Worm (Caenorhabditis elegans) whole organism, midembryonic: Measurements from ENCODE around the gene srh-109.

Experiments used
- T22C8.4 ChIP-seq: fragments of 200-800 bp; sonication (Bioruptor generic); IDR thresholded peaks from 2 replicates; pipeline ENCODE4 v1.3.6; 2022; ENCODE audit warnings: missing genetic modification characterization, missing compliant biosample characterization
- cog-1 ChIP-seq: sonication (generic microtip); optimal IDR thresholded peaks from 2 replicates; lab custom pipeline; 2016; ENCODE audit warnings: missing genetic modification characterization, missing compliant biosample characterization
- flt-1 ChIP-seq: fragments of 200-800 bp; sonication (Bioruptor generic); IDR thresholded peaks from 2 replicates; pipeline ENCODE4 v1.3.6; 2022; ENCODE audit warnings: missing genetic modification characterization, missing compliant biosample characterization
- klf-2 ChIP-seq: fragments of 200-800 bp; sonication (Bioruptor generic); conservative IDR thresholded peaks from 2 replicates; pipeline ENCODE4 v1.3.6; 2022; ENCODE audit warnings: missing genetic modification reagents, missing genetic modification characterization, missing compliant biosample characterization
- med-1 ChIP-seq: sonication (generic microtip); optimal IDR thresholded peaks from 2 replicates; lab custom pipeline; 2017; ENCODE audit warnings: missing genetic modification characterization, mild to moderate bottlenecking, missing compliant biosample characterization, antibody characterized with exemption, missing genetic modification reagents; ENCODE audit not compliant: insufficient read depth
- ref-1 ChIP-seq: fragments of 200-800 bp; sonication (Bioruptor generic); conservative IDR thresholded peaks from 2 replicates; pipeline ENCODE4 v1.3.6; 2022; ENCODE audit warnings: missing genetic modification reagents, missing genetic modification characterization, missing compliant biosample characterization
- tab-1 ChIP-seq: fragments of 200-800 bp; sonication (Bioruptor generic); IDR thresholded peaks from 2 replicates; pipeline ENCODE4 v1.3.6; 2022; ENCODE audit warnings: missing genetic modification characterization, missing compliant biosample characterization
- ztf-23 ChIP-seq: fragments of 200-800 bp; sonication (Bioruptor generic); IDR thresholded peaks from 2 replicates; pipeline ENCODE4 v1.3.6; 2022; ENCODE audit warnings: missing genetic modification reagents, missing genetic modification characterization, missing compliant biosample characterization
- ztf-29 ChIP-seq: fragments of 200-800 bp; sonication (Bioruptor generic); IDR thresholded peaks from 2 replicates; pipeline ENCODE4 v1.3.6; 2022; ENCODE audit warnings: missing genetic modification reagents, missing genetic modification characterization, missing compliant biosample characterization

Gene srh-109

DNA sequence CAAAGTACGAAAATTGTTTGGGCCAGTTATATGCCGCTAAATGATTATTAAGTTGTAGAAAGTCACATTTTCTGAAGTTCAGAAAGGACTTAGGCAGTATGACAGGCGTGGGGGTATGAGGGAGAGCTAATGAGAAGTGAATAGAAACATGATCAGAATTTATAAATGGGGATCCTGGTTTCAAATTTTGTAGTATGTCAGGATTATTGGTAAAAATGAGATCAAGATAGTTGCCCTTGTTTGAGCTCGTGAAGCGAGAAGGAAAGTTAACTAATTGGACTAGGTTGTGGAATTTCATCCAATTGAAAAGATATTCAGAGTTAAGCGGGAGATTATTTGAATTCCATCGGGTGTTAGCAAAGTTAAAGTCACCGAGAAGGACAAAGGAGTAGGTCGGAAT lies 12.2 kb upstream of the srh-109 start:
- TF ChIP-seq klf-2 (GFP tag; lab: Robert Waterston, UW) (no peak), ztf-23 (GFP tag; lab: Robert Waterston, UW) (no peak), T22C8.4 (GFP tag; lab: Robert Waterston, UW) (no peak), flt-1 (GFP tag; lab: Robert Waterston, UW) (no peak), med-1 (no peak), ztf-29 (no peak), ref-1 (GFP tag; lab: Robert Waterston, UW) (no peak), tab-1 (no peak), cog-1 (tag; lab: Kevin White, UChicago) (no peak)

DNA sequence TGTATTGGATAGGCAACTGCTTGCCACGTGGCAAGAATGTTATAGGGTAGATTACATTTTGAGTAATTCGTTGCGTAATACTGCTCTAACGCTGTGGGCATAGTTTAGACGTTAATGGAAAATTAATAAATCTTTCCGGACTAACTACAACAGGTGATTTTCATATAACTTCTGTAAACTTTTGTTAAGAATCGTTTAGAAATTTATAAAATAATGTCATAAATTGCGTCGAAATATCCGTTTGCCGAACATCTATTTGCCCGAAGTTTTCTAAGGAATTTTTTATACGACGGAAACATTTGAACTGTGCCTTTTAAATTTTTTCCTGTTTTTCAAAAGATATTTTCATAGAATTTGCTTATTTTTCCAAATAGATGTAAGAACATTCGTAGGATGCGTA lies 5.9 kb upstream of the srh-109 start, which contains the start of gene srh-112:
Gene srh-112 (minus strand): TSS at position 101 of the 400 bp plus-strand sequence.
- TF ChIP-seq klf-2 (GFP tag; lab: Robert Waterston, UW) (no peak), tab-1 (no peak), med-1 (no peak), flt-1 (GFP tag; lab: Robert Waterston, UW) (no peak), ztf-23 (GFP tag; lab: Robert Waterston, UW) (no peak), ztf-29 (no peak), ref-1 (GFP tag; lab: Robert Waterston, UW) (no peak), T22C8.4 (GFP tag; lab: Robert Waterston, UW) (no peak), cog-1 (tag; lab: Kevin White, UChicago) (no peak)

- TF ChIP-seq cog-1 (tag; lab: Kevin White, UChicago) (no peak), tab-1 (no peak)
Observed at ce11 chrV:17225389-17225788, 5.1 kb upstream of the srh-109 start, which contains the start of gene scl-25. TSS of gene scl-25 (plus strand) at chrV:17225689.

DNA sequence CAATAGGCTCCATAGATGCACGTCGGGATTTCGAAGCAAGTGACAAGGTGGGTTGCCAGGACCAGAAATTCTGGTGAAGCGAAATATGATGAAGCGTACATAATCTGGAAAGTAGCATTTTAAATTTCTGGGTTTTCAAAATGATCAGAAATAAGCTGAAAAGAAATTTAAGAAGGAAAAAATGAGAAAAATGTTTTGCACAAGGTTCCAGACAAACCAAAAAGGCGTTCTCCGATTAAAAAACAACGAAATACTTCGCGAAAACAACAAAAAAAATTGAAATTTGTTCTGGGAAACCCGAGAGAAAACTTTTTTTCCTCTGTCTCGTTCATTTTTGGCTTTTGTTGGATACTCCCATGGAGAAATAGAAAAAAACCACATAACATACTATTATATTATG lies 3.1 kb upstream of the srh-109 start, which contains the start of gene srh-252:
Gene srh-252 (minus strand): TSS at position 101 of the 400 bp plus-strand sequence.
- TF ChIP-seq flt-1 (GFP tag; lab: Robert Waterston, UW) (no peak), cog-1 (tag; lab: Kevin White, UChicago) (no peak), med-1 (no peak), klf-2 (GFP tag; lab: Robert Waterston, UW) (no peak), tab-1 (no peak), T22C8.4 (GFP tag; lab: Robert Waterston, UW) (no peak), ref-1 (GFP tag; lab: Robert Waterston, UW) (no peak), ztf-29 (no peak), ztf-23 (GFP tag; lab: Robert Waterston, UW) (no peak)

DNA sequence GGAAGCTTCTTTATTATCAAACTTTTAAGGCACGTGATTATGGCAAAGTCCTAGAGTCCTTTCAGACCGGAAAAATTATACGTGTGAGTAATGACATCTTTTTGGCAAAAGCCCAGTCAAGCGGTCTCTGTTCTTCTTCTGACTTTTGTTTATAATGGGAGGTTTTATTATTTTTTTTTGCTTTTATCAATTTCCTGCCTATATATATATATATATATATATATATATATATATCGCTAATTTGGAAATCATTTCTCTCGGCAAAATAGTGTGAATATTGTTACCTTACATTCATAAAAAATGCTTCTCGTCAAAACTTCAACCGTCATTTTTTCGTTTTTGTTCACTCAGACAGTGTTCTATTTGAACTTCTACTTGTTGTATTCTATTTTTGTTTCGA lies 2.6 kb downstream of the srh-109 start, which contains the start of gene srbc-62:
Gene srbc-62 (plus strand): TSS at position 301 of the 400 bp plus-strand sequence.
- TF ChIP-seq ref-1 (GFP tag; lab: Robert Waterston, UW) (no peak), ztf-23 (GFP tag; lab: Robert Waterston, UW) (no peak), flt-1 (GFP tag; lab: Robert Waterston, UW) (no peak), tab-1 (no peak), T22C8.4 (GFP tag; lab: Robert Waterston, UW) (no peak), med-1 (no peak), ztf-29 (no peak), klf-2 (GFP tag; lab: Robert Waterston, UW) (no peak)

DNA sequence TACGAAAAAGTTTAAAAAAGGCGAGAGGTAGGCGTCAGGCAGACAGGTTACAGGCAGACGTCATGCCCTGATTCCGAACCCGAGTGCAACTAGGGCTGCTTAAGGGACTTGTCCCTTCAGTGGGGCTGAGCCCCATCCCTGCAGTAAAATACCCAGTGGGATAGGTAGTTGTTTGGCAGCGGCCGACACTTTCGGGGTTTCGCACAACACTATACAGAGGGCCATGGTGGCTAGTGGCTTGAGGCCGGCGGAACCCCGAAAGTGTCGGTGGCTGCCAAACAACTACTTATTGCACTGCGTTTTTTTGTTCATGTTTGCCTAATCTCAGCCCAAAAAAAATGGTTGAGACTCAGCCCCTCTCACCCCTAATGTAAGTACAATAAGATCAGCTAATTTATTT lies 4.6 kb downstream of the srh-109 start:
- TF ChIP-seq ztf-29 (no peak), tab-1 (no peak), cog-1 (tag; lab: Kevin White, UChicago) (no peak), klf-2 (GFP tag; lab: Robert Waterston, UW) (no peak), med-1 (no peak), ref-1 (GFP tag; lab: Robert Waterston, UW) (no peak), T22C8.4 (GFP tag; lab: Robert Waterston, UW) (no peak), flt-1 (GFP tag; lab: Robert Waterston, UW) (no peak), ztf-23 (GFP tag; lab: Robert Waterston, UW) (no peak)

- TF ChIP-seq flt-1 (GFP tag; lab: Robert Waterston, UW) (no peak), cog-1 (tag; lab: Kevin White, UChicago) (no peak)
Observed at ce11 chrV:17212743-17213142, 7.5 kb downstream of the srh-109 start, which contains the start of gene srh-113. TSS of gene srh-113 (plus strand) at chrV:17213043.

DNA sequence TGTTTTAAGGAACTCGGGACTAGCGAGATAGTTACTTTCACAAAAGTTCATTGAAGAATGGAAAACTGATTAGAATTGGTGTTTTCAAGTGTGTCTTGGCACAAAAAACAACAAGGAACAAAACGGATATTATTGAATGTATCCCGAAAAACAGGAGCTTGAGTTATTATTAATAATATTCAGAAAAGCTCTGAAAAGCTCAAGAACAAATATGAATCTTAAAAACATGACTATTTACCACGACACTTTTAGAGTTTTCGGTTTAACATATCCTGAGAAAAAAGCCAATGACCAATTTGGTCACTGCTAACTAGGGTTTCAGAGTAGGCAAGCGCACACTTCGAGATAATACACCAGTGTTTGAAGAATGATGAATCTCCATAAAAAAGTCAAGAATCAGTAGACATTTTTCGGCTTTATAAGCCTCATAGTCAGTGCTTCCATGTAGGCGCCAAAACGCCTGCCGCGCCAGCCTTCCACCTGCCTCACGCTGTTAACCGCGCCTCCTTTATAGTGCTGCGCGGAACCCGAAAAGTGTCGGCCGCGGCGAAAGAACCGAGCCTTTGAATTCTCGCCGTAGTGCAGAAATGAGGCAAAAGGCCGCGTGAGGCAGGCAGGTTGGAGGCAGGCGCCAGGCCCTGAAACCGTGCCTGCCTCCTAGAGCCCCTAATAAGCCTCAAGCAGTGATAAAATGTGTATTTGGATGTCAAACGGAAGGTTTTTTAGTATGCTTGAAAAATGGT lies 8.1 kb downstream of the srh-109 start, which contains the start of gene srh-236:
Gene srh-236 (minus strand): TSS at position 51 of the 743 bp plus-strand sequence.
- TF ChIP-seq tab-1, result no peak
- TF ChIP-seq flt-1 (GFP tag; lab: Robert Waterston, UW), result no peak
- no peak for TF ChIP-seq T22C8.4 (GFP tag; lab: Robert Waterston, UW)
- no peak for TF ChIP-seq med-1
- no peak for TF ChIP-seq cog-1 (tag; lab: Kevin White, UChicago)
- no peak for TF ChIP-seq ztf-29
- TF ChIP-seq klf-2 (GFP tag; lab: Robert Waterston, UW), result no peak
- TF ChIP-seq ztf-23 (GFP tag; lab: Robert Waterston, UW), result no peak
- no peak for TF ChIP-seq ref-1 (GFP tag; lab: Robert Waterston, UW)

DNA sequence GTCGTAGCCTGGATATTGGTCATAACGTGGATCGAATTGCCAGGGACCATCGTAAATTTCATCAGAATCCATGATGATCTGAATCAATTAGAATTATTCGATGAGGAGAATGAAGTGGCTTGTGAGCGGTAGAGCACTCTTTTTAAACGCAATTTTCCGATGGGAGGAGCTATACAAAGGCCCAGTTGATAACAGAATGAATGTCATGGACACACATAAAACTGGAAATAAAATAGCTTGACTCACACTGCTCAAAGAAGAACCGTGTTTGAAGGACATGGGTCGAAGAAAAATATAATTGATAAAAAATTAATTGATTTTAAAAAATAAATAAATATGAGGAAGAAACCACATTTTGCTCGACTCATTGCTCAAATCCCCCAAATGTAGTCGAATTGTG lies 12.2 kb downstream of the srh-109 start, which contains the start of gene Y68A4A.13:
Gene Y68A4A.13 (minus strand): TSS at position 101 of the 400 bp plus-strand sequence.
- TF ChIP-seq T22C8.4 (GFP tag; lab: Robert Waterston, UW) (no peak), ztf-29 (no peak), klf-2 (GFP tag; lab: Robert Waterston, UW) (no peak), cog-1 (tag; lab: Kevin White, UChicago) (no peak), flt-1 (GFP tag; lab: Robert Waterston, UW) (no peak), med-1 (no peak), tab-1 (no peak), ref-1 (GFP tag; lab: Robert Waterston, UW) (no peak), ztf-23 (GFP tag; lab: Robert Waterston, UW) (no peak)

ce11 chrV:17206469-17206868 lies 13.8 kb downstream of the srh-109 start:
- TF ChIP-seq ztf-23 (GFP tag; lab: Robert Waterston, UW) (no peak), T22C8.4 (GFP tag; lab: Robert Waterston, UW) (no peak), ztf-29 (no peak), cog-1 (tag; lab: Kevin White, UChicago) (no peak), med-1 (no peak), klf-2 (GFP tag; lab: Robert Waterston, UW) (no peak), tab-1 (no peak), flt-1 (GFP tag; lab: Robert Waterston, UW) (no peak), ref-1 (GFP tag; lab: Robert Waterston, UW) (no peak)
